Fruit fly (Drosophila melanogaster): Measurements from ENCODE around the gene Egfrap.

Egfrap gene

dm6 chr3L:5971440-5971839 lies 21.0 kb upstream of the Egfrap start:
- TF ChIP-seq ovo (GFP tag; optimal IDR thresholded peaks at IDR 0.05) (no peak), cnc (optimal IDR thresholded peaks at IDR 0.05) (no peak), CG7101 (tag; optimal IDR thresholded peaks at IDR 0.05) (no peak), CG1620 (GFP tag; optimal IDR thresholded peaks at IDR 0.05) (no peak), Clk (GFP tag; optimal IDR thresholded peaks at IDR 0.05) (no peak), bab1 (GFP tag; optimal IDR thresholded peaks at IDR 0.05) (no peak), CG12768 (GFP tag; optimal IDR thresholded peaks at IDR 0.05) (no peak), CG14711 (tag; optimal IDR thresholded peaks at IDR 0.05) (no peak), pad (GFP tag; optimal IDR thresholded peaks at IDR 0.05) (no peak), tj (GFP tag; optimal IDR thresholded peaks at IDR 0.05) (no peak), Hr96 (GFP tag; optimal IDR thresholded peaks at IDR 0.05) (no peak), CG7045 (GFP tag; optimal IDR thresholded peaks at IDR 0.05) (no peak), CG11617 (GFP tag; optimal IDR thresholded peaks at IDR 0.05) (no peak), kay (GFP tag; ENCODE audit: borderline replicate concordance) (no peak), Mnt (GFP tag; optimal IDR thresholded peaks at IDR 0.05) (no peak), CG5204 (GFP tag; optimal IDR thresholded peaks at IDR 0.05) (no peak), CG33017 (tag; optimal IDR thresholded peaks at IDR 0.05) (no peak), Crg-1 (GFP tag; optimal IDR thresholded peaks at IDR 0.05) (no peak)

DNA sequence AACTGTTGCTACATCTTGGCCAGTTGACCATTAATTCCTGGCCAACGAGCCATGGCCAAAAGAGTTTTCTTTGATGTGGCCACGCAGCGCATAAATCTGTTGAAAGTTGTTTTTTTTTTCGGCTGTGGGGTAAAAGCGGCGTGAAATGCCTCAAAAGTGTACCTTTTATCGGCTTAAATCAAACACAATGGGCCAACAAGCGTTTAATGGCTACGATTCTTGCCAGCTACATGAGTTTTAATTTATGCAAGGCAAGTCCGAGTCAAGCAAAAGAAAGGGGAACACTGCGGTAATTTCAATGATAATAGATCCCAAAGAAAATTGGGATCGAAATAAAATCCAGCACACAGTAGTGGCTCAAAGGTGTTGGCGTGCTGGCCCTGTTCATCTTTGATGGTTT lies 19.7 kb upstream of the Egfrap start:
- TF ChIP-seq CG14711 (tag; optimal IDR thresholded peaks at IDR 0.05) (no peak), CG7045 (GFP tag; optimal IDR thresholded peaks at IDR 0.05) (no peak), Mnt (GFP tag; optimal IDR thresholded peaks at IDR 0.05) (no peak), CG33017 (tag; optimal IDR thresholded peaks at IDR 0.05) (no peak), CG7101 (tag; optimal IDR thresholded peaks at IDR 0.05) (no peak)

DNA sequence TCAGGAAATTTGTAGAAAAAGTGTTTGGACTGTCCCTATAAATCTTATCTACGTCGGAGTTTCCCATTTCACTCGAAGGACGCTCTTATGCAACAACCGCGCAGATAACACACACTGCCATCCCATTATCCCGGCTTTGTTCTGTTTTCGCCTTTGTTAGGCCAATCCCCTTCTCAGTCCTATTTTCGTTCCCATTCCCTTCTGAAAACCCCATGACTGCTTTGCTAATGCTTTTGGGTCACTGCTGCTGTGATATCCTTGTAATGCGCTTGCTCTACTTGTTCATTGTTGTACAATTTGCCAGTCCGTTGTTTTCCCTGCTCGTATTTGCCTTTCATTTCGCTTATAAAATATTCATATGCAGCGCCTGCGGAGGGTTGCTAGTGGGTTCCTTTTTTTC lies 18.7 kb upstream of the Egfrap start:
- TF ChIP-seq CG14711 (tag; optimal IDR thresholded peaks at IDR 0.05): no peak
- TF ChIP-seq tj (GFP tag; optimal IDR thresholded peaks at IDR 0.05): no peak
- no peak for TF ChIP-seq bab1 (GFP tag; optimal IDR thresholded peaks at IDR 0.05)
- TF ChIP-seq CG7101 (tag; optimal IDR thresholded peaks at IDR 0.05): no peak
- TF ChIP-seq CG7045 (GFP tag; optimal IDR thresholded peaks at IDR 0.05): no peak
- no peak for TF ChIP-seq ovo (GFP tag; optimal IDR thresholded peaks at IDR 0.05)
- no peak for TF ChIP-seq kay (GFP tag; ENCODE audit: borderline replicate concordance)
- no peak for TF ChIP-seq CG5204 (GFP tag; optimal IDR thresholded peaks at IDR 0.05)
- no peak for TF ChIP-seq pad (GFP tag; optimal IDR thresholded peaks at IDR 0.05)
- no peak for TF ChIP-seq Hr96 (GFP tag; optimal IDR thresholded peaks at IDR 0.05)
- no peak for TF ChIP-seq Mnt (GFP tag; optimal IDR thresholded peaks at IDR 0.05)
- no peak for TF ChIP-seq Crg-1 (GFP tag; optimal IDR thresholded peaks at IDR 0.05)
- no peak for TF ChIP-seq cic (GFP tag; optimal IDR thresholded peaks at IDR 0.05)

- TF ChIP-seq Mnt (GFP tag; optimal IDR thresholded peaks at IDR 0.05) (no peak), CG5204 (GFP tag; optimal IDR thresholded peaks at IDR 0.05) (no peak), Hr96 (GFP tag; optimal IDR thresholded peaks at IDR 0.05) (no peak), cic (GFP tag; optimal IDR thresholded peaks at IDR 0.05) (no peak), CG7045 (GFP tag; optimal IDR thresholded peaks at IDR 0.05) (no peak), ovo (GFP tag; optimal IDR thresholded peaks at IDR 0.05) (no peak), Clk (GFP tag; optimal IDR thresholded peaks at IDR 0.05) (no peak), toe (GFP tag; optimal IDR thresholded peaks at IDR 0.05) (no peak), CG1620 (GFP tag; optimal IDR thresholded peaks at IDR 0.05) (no peak), bab1 (GFP tag; optimal IDR thresholded peaks at IDR 0.05) (no peak), Crg-1 (GFP tag; optimal IDR thresholded peaks at IDR 0.05) (no peak), CG14711 (tag; optimal IDR thresholded peaks at IDR 0.05) (no peak), CG7101 (tag; optimal IDR thresholded peaks at IDR 0.05) (no peak), CG33017 (tag; optimal IDR thresholded peaks at IDR 0.05) (no peak), CG12768 (GFP tag; optimal IDR thresholded peaks at IDR 0.05) (no peak)
Measured at dm6 chr3L:5968695-5969094, 18.2 kb upstream of the Egfrap start.

- TF ChIP-seq Crg-1 (GFP tag; optimal IDR thresholded peaks at IDR 0.05): no peak
Measured at dm6 chr3L:5966850-5967418, 16.5 kb upstream of the Egfrap start.

dm6 chr3L:5964399-5964798 lies 13.9 kb upstream of the Egfrap start:
- TF ChIP-seq cnc (optimal IDR thresholded peaks at IDR 0.05) (no peak), kay (GFP tag; ENCODE audit: borderline replicate concordance) (no peak), CG5204 (GFP tag; optimal IDR thresholded peaks at IDR 0.05) (no peak), toe (GFP tag; optimal IDR thresholded peaks at IDR 0.05) (no peak), bab1 (GFP tag; optimal IDR thresholded peaks at IDR 0.05) (no peak), CG33017 (tag; optimal IDR thresholded peaks at IDR 0.05) (no peak), Clk (GFP tag; optimal IDR thresholded peaks at IDR 0.05) (no peak), Crg-1 (GFP tag; optimal IDR thresholded peaks at IDR 0.05) (no peak), CG1620 (GFP tag; optimal IDR thresholded peaks at IDR 0.05) (no peak), CG12768 (GFP tag; optimal IDR thresholded peaks at IDR 0.05) (no peak), tj (GFP tag; optimal IDR thresholded peaks at IDR 0.05) (no peak)

- TF ChIP-seq CG7045 (GFP tag; optimal IDR thresholded peaks at IDR 0.05): no peak
- TF ChIP-seq kay (GFP tag; ENCODE audit: borderline replicate concordance): no peak
- no peak for TF ChIP-seq CG33017 (tag; optimal IDR thresholded peaks at IDR 0.05)
- no peak for TF ChIP-seq cic (GFP tag; optimal IDR thresholded peaks at IDR 0.05)
- no peak for TF ChIP-seq bab1 (GFP tag; optimal IDR thresholded peaks at IDR 0.05)
- TF ChIP-seq ovo (GFP tag; optimal IDR thresholded peaks at IDR 0.05): no peak
- no peak for TF ChIP-seq CG1620 (GFP tag; optimal IDR thresholded peaks at IDR 0.05)
- no peak for TF ChIP-seq tj (GFP tag; optimal IDR thresholded peaks at IDR 0.05)
- TF ChIP-seq CG12768 (GFP tag; optimal IDR thresholded peaks at IDR 0.05): no peak
- no peak for TF ChIP-seq CG7101 (tag; optimal IDR thresholded peaks at IDR 0.05)
Measured at dm6 chr3L:5958117-5958516, 7.7 kb upstream of the Egfrap start.
